Fruit fly (Drosophila melanogaster) whole organism, embryonic: ENCODE results near the gene CG10597.
A peak's percentile ranks its signal among the peaks of the same experiment; 100 is the strongest.

Experiments
- Adf1 ChIP-seq: fragments of 200-800 bp; sonication (Bioruptor generic); IDR thresholded peaks from 2 replicates; pipeline ENCODE4 v1.3.6; 2022; ENCODE audit warnings: missing biosample characterization, missing genetic modification characterization
- Awh ChIP-seq: fragments of 200-800 bp; sonication (Bioruptor generic); IDR thresholded peaks from 2 replicates; pipeline ENCODE4, ENCODE4 v1.3.6; 2022; ENCODE audit warnings: missing biosample characterization, missing genetic modification characterization
- CG10462 ChIP-seq: fragments of 200-800 bp; sonication (Bioruptor generic); optimal IDR thresholded peaks from 2 replicates; lab custom pipeline; 2016; ENCODE audit warnings: missing biosample characterization, missing genetic modification characterization
- CG10543 ChIP-seq: fragments of 200-800 bp; sonication (Bioruptor generic); optimal IDR thresholded peaks from 3 replicates; lab custom pipeline; 2017; ENCODE audit warnings: missing biosample characterization, mild to moderate bottlenecking, missing genetic modification characterization, moderate library complexity
- CG11504 ChIP-seq: fragments of 200-800 bp; sonication (Bioruptor generic); optimal IDR thresholded peaks from 3 replicates; lab custom pipeline; 2019; ENCODE audit warnings: missing biosample characterization, mild to moderate bottlenecking, missing genetic modification characterization, moderate library complexity
- CG11560 ChIP-seq: fragments of 200-800 bp; sonication (Bioruptor generic); IDR thresholded peaks from 3 replicates; pipeline ENCODE4 v1.3.6; 2022; ENCODE audit warnings: missing biosample characterization, missing genetic modification characterization
- CG13894 ChIP-seq: fragments of 200-800 bp; sonication (Bioruptor generic); optimal IDR thresholded peaks from 3 replicates; lab custom pipeline; 2018; ENCODE audit warnings: missing biosample characterization, mild to moderate bottlenecking, missing genetic modification characterization, moderate library complexity
- CG1603 ChIP-seq: fragments of 200-800 bp; sonication (Bioruptor generic); optimal IDR thresholded peaks from 2 replicates; lab custom pipeline; 2019; ENCODE audit warnings: missing biosample characterization, mild to moderate bottlenecking, missing genetic modification characterization, moderate library complexity
- CG17328 ChIP-seq: fragments of 200-800 bp; sonication (Bioruptor generic); IDR thresholded peaks from 2 replicates; pipeline ENCODE4 v1.3.6; 2022; ENCODE audit warnings: missing biosample characterization, missing genetic modification characterization
- CG17361 ChIP-seq: fragments of 200-800 bp; sonication (Bioruptor generic); IDR thresholded peaks from 3 replicates; pipeline ENCODE4 v1.3.6; 2022; ENCODE audit warnings: missing biosample characterization, missing genetic modification characterization
- CG17802 ChIP-seq: fragments of 200-800 bp; sonication (Bioruptor generic); optimal IDR thresholded peaks from 2 replicates; lab custom pipeline; 2018; ENCODE audit warnings: missing biosample characterization, mild to moderate bottlenecking, missing genetic modification characterization, moderate library complexity
- CG2120 ChIP-seq: fragments of 200-800 bp; sonication (Bioruptor generic); optimal IDR thresholded peaks from 3 replicates; lab custom pipeline; 2016; ENCODE audit warnings: missing biosample characterization, missing genetic modification characterization
- CG2199 ChIP-seq: fragments of 200-800 bp; sonication (Bioruptor generic); IDR thresholded peaks from 3 replicates; pipeline ENCODE4 v1.3.6; 2022; ENCODE audit warnings: missing biosample characterization, missing genetic modification characterization
- CG30403 ChIP-seq: fragments of 200-800 bp; sonication (Bioruptor generic); optimal IDR thresholded peaks from 3 replicates; lab custom pipeline; 2016; ENCODE audit warnings: missing biosample characterization, missing genetic modification characterization
- CG32532 ChIP-seq: fragments of 200-800 bp; sonication (Bioruptor generic); IDR thresholded peaks from 2 replicates; pipeline ENCODE4 v1.3.6; 2022; ENCODE audit warnings: missing biosample characterization, missing genetic modification characterization
- CG32772 ChIP-seq: fragments of 200-800 bp; sonication (Bioruptor generic); IDR thresholded peaks from 2 replicates; pipeline ENCODE4 v1.3.6; 2022; ENCODE audit warnings: missing biosample characterization, missing genetic modification characterization
- CG3281 ChIP-seq: fragments of 200-800 bp; sonication (Bioruptor generic); optimal IDR thresholded peaks from 3 replicates; lab custom pipeline; 2017; ENCODE audit warnings: missing biosample characterization, mild to moderate bottlenecking, missing genetic modification characterization
- CG3726 ChIP-seq: fragments of 200-800 bp; sonication (Bioruptor generic); IDR thresholded peaks from 3 replicates; pipeline ENCODE4, ENCODE4 v1.3.6; 2022; ENCODE audit warnings: missing biosample characterization, missing genetic modification characterization
- CG4854 ChIP-seq: fragments of 200-800 bp; sonication (Bioruptor generic); optimal IDR thresholded peaks from 2 replicates; lab custom pipeline; 2016; ENCODE audit warnings: missing biosample characterization, missing genetic modification characterization, inconsistent platforms
- CG9817 ChIP-seq: fragments of 200-800 bp; sonication (Bioruptor generic); optimal IDR thresholded peaks from 2 replicates; lab custom pipeline; 2018; ENCODE audit warnings: missing biosample characterization, mild to moderate bottlenecking, missing genetic modification characterization, moderate library complexity
- CG9876 ChIP-seq: fragments of 200-800 bp; sonication (Bioruptor generic); optimal IDR thresholded peaks from 2 replicates; lab custom pipeline; 2016; ENCODE audit warnings: missing biosample characterization, missing genetic modification characterization
- CG9932 ChIP-seq: fragments of 200-800 bp; sonication (Bioruptor generic); IDR thresholded peaks from 2 replicates; pipeline ENCODE4 v1.3.6; 2022; ENCODE audit warnings: missing biosample characterization, missing genetic modification characterization
- CoRest ChIP-seq: fragments of 200-800 bp; sonication (Bioruptor generic); optimal IDR thresholded peaks from 3 replicates; lab custom pipeline; 2018; ENCODE audit warnings: missing biosample characterization, mild to moderate bottlenecking, missing genetic modification characterization, moderate library complexity
- D19A ChIP-seq: fragments of 200-800 bp; optimal IDR thresholded peaks from 3 replicates; lab custom pipeline; 2019; ENCODE audit warnings: missing biosample characterization, mild to moderate bottlenecking, missing genetic modification characterization, moderate library complexity
- D19B ChIP-seq: fragments of 200-800 bp; sonication (Bioruptor generic); optimal IDR thresholded peaks from 2 replicates; lab custom pipeline; 2017; ENCODE audit warnings: missing biosample characterization, mild to moderate bottlenecking, missing genetic modification characterization
- Med ChIP-seq: fragments of 200-800 bp; sonication (Bioruptor generic); peaks from one replicate; lab custom pipeline; 2016; ENCODE audit warnings: missing biosample characterization, missing genetic modification characterization, mild to moderate bottlenecking, inconsistent platforms, moderate library complexity
- Nf-YB ChIP-seq: fragments of 200-800 bp; sonication (Bioruptor generic); optimal IDR thresholded peaks from 3 replicates; lab custom pipeline; 2019; ENCODE audit warnings: missing biosample characterization, mild to moderate bottlenecking, missing genetic modification characterization, moderate library complexity
- Xbp1 ChIP-seq: fragments of 200-800 bp; sonication (Bioruptor generic); optimal IDR thresholded peaks from 3 replicates; lab custom pipeline; 2016; ENCODE audit warnings: missing biosample characterization, mild to moderate bottlenecking, missing genetic modification characterization
- cato ChIP-seq: fragments of 200-800 bp; sonication (Bioruptor generic); optimal IDR thresholded peaks from 2 replicates; lab custom pipeline; 2016; ENCODE audit warnings: missing biosample characterization, missing genetic modification characterization, borderline replicate concordance
- dm ChIP-seq: fragments of 200-800 bp; sonication (Bioruptor generic); optimal IDR thresholded peaks from 3 replicates; lab custom pipeline; 2016; ENCODE audit warnings: missing biosample characterization, missing genetic modification characterization
- dmrt99B ChIP-seq: fragments of 200-800 bp; sonication (Bioruptor generic); optimal IDR thresholded peaks from 2 replicates; lab custom pipeline; 2018; ENCODE audit warnings: missing biosample characterization, mild to moderate bottlenecking, missing genetic modification characterization, moderate library complexity
- dysf ChIP-seq: fragments of 200-800 bp; sonication (Bioruptor generic); IDR thresholded peaks from 3 replicates; pipeline ENCODE4 v1.3.6; 2022; ENCODE audit warnings: missing biosample characterization, missing genetic modification characterization
- gem ChIP-seq: fragments of 200-800 bp; sonication (Bioruptor generic); optimal IDR thresholded peaks from 2 replicates; lab custom pipeline; 2019; ENCODE audit warnings: missing biosample characterization, mild to moderate bottlenecking, missing genetic modification characterization, moderate library complexity
- gfzf ChIP-seq: fragments of 200-800 bp; sonication (Bioruptor generic); optimal IDR thresholded peaks from 2 replicates; lab custom pipeline; 2016; ENCODE audit warnings: missing biosample characterization, mild to moderate bottlenecking, missing genetic modification characterization, moderate library complexity
- grau ChIP-seq: fragments of 200-800 bp; optimal IDR thresholded peaks from 3 replicates; lab custom pipeline; 2019; ENCODE audit warnings: missing biosample characterization, mild to moderate bottlenecking, missing genetic modification characterization, moderate library complexity
- lilli ChIP-seq: fragments of 200-800 bp; sonication (Bioruptor generic); optimal IDR thresholded peaks from 3 replicates; lab custom pipeline; 2016; ENCODE audit warnings: missing biosample characterization, missing genetic modification characterization
- lmd ChIP-seq: fragments of 200-800 bp; sonication (Bioruptor generic); IDR thresholded peaks from 2 replicates; pipeline ENCODE4 v1.3.6; 2022; ENCODE audit warnings: missing biosample characterization, missing genetic modification characterization
- onecut ChIP-seq: fragments of 200-800 bp; sonication (Bioruptor generic); IDR thresholded peaks from 2 replicates; pipeline ENCODE4 v1.3.6; 2022; ENCODE audit warnings: missing biosample characterization, missing genetic modification characterization
- pan ChIP-seq, 4 experiments: fragments of >200 bp in 3 of 4; fragments of 200-800 bp in 1 of 4; sonication (Bioruptor generic) in 1 of 4; optimal IDR thresholded peaks in 3 of 4; IDR thresholded peaks in 1 of 4; 2 replicates each; pipeline versions ENCODE4 v1.3.6 to Lab custom; 2017 to 2022; ENCODE audit warnings: missing biosample characterization in 2 of 4, missing genetic modification characterization in 2 of 4, mixed read lengths in 1 of 4
- pho ChIP-seq: fragments of 200-800 bp; sonication (Bioruptor generic); optimal IDR thresholded peaks from 2 replicates; lab custom pipeline; 2016; ENCODE audit warnings: missing biosample characterization, missing genetic modification characterization
- phol ChIP-seq: fragments of 200-800 bp; sonication (Bioruptor generic); optimal IDR thresholded peaks from 3 replicates; lab custom pipeline; 2018; ENCODE audit warnings: missing biosample characterization, mild to moderate bottlenecking, missing genetic modification characterization, moderate library complexity
- schlank ChIP-seq: fragments of 200-800 bp; sonication (Bioruptor generic); optimal IDR thresholded peaks from 2 replicates; lab custom pipeline; 2018; ENCODE audit warnings: missing biosample characterization, mild to moderate bottlenecking, missing genetic modification characterization
- shn ChIP-seq: fragments of 200-800 bp; sonication (Bioruptor generic); optimal IDR thresholded peaks from 3 replicates; lab custom pipeline; 2016; ENCODE audit warnings: missing biosample characterization, missing genetic modification characterization
- slp2 ChIP-seq: fragments of 200-800 bp; sonication (Bioruptor generic); optimal IDR thresholded peaks from 2 replicates; lab custom pipeline; 2016; ENCODE audit warnings: missing biosample characterization, missing genetic modification characterization
- so ChIP-seq: fragments of 200-800 bp; sonication (Bioruptor generic); IDR thresholded peaks from 3 replicates; pipeline ENCODE4 v1.3.6; 2022; ENCODE audit warnings: missing biosample characterization, missing genetic modification characterization
- tap ChIP-seq: fragments of 200-800 bp; optimal IDR thresholded peaks from 3 replicates; lab custom pipeline; 2019; ENCODE audit warnings: missing biosample characterization, mild to moderate bottlenecking, missing genetic modification characterization, moderate library complexity
- trh ChIP-seq: fragments of 200-800 bp; sonication (Bioruptor generic); optimal IDR thresholded peaks from 2 replicates; lab custom pipeline; 2016; ENCODE audit warnings: missing biosample characterization, missing genetic modification characterization
- vvl ChIP-seq: fragments of 200-800 bp; sonication (Bioruptor generic); IDR thresholded peaks from 2 replicates; pipeline ENCODE4 v1.3.6; 2022; ENCODE audit warnings: missing biosample characterization, missing genetic modification characterization

CG10597 gene

dm6 chrX:17229475-17230169, 1.2 kb downstream of the CG10597 start (continued):
- TF ChIP-seq CoRest (peak; percentile 50), CG10462 (GFP tag; lab: Kevin White, UChicago) (no peak), Awh (GFP tag; lab: Robert Waterston, UW) (peak; percentile 53; the same call in 1 of the 2 replicates), Adf1 (no peak), phol (no peak), D19A (no peak), cato (no peak), CG1603 (tag; lab: Kevin White, UChicago) (no peak), shn (peak; percentile 39), CG11504 (tag; lab: Kevin White, UChicago) (peak; percentile 33), CG30403 (peak; percentile 30), Nf-YB (no peak), CG9817 (tag; lab: Kevin White, UChicago) (peak; percentile 23), CG17328 (GFP tag; lab: Robert Waterston, UW) (0 out of 2 replicates have a peak, but pooled peaks have one; percentile 33), CG3726 (no peak), dmrt99B (tag; lab: Kevin White, UChicago) (no peak), CG4854 (GFP tag; lab: Kevin White, UChicago) (no peak), CG2120 (GFP tag; lab: Kevin White, UChicago) (peak; percentile 44), gfzf (GFP tag; lab: Kevin White, UChicago) (peak; percentile 3), gem (tag; lab: Kevin White, UChicago) (peak; percentile 65), tap (no peak)

dm6 chrX:17227462-17227861, 3.4 kb downstream of the CG10597 start:
- TF ChIP-seq CG17802 (tag; lab: Kevin White, UChicago) (no peak), slp2 (no peak), vvl (GFP tag; lab: Robert Waterston, UW) (0 out of 2 replicates have a peak, but pooled peaks have one; percentile 35), D19B (no peak), trh (GFP tag; lab: Kevin White, UChicago) (no peak), CG9876 (GFP tag; lab: Kevin White, UChicago) (no peak), onecut (GFP tag; lab: Robert Waterston, UW) (no peak), CG13894 (peak; percentile 88), CG2199 (peak; percentile 87)

dm6 chrX:17226681-17227019, 4.2 kb downstream of the CG10597 start, which contains the start of gene CG10598:
Gene CG10598, minus strand, starts transcription at chrX:17226867.
- TF ChIP-seq CG11560 = no peak
- TF ChIP-seq grau (tag; lab: Kevin White, UChicago) = peak; percentile 47
- TF ChIP-seq Med = peak; percentile 77
- peak; percentile 49 for TF ChIP-seq gem (tag; lab: Kevin White, UChicago)
- TF ChIP-seq Xbp1 (GFP tag; lab: Kevin White, UChicago) = no peak
- peak; percentile 43; the same call in 1 of the 2 replicates for TF ChIP-seq CG9932 (GFP tag; lab: Robert Waterston, UW)
- TF ChIP-seq pho (GFP tag; lab: Kevin White, UChicago) = no peak
- TF ChIP-seq so (GFP tag; lab: Robert Waterston, UW) = no peak
- TF ChIP-seq CG32532 (GFP tag; lab: Robert Waterston, UW) = peak; percentile 45; the same call in 1 of the 2 replicates
- peak; percentile 24 for TF ChIP-seq CoRest
- TF ChIP-seq lmd (GFP tag; lab: Robert Waterston, UW) = no peak; the same call in 1 of the 2 replicates
- TF ChIP-seq CG2120 (GFP tag; lab: Kevin White, UChicago) = peak; percentile 29
- no peak for TF ChIP-seq dm (GFP tag; lab: Kevin White, UChicago)
- peak; percentile 9 for TF ChIP-seq lilli (GFP tag; lab: Kevin White, UChicago)
- 0 out of 2 replicates have a peak, but pooled peaks have one; percentile 15 for TF ChIP-seq CG32772
- peak; percentile 12 for TF ChIP-seq CG3281
- TF ChIP-seq CG10543 (GFP tag; lab: Kevin White, UChicago) = no peak
- TF ChIP-seq pan (optimal IDR thresholded peaks at IDR 0.05; lab: Kevin White, UChicago) = no peak
- TF ChIP-seq pan (GFP tag; optimal IDR thresholded peaks at IDR 0.05 in 1 of 2, IDR thresholded peaks at IDR 0.05 in 1 of 2) = no peak
- 0 out of 3 replicates have a peak, but pooled peaks have one; percentile 12 for TF ChIP-seq CG17361 (GFP tag; lab: Robert Waterston, UW)
- peak; percentile 54; the same call in 2 of the 3 replicates for TF ChIP-seq dysf (GFP tag; lab: Robert Waterston, UW)
- TF ChIP-seq schlank = no peak
- TF ChIP-seq CG11504 (tag; lab: Kevin White, UChicago) = peak; percentile 8
